Worm (Caenorhabditis elegans) whole organism, late embryonic: ENCODE results near the gene C31H2.14.

Source experiments
- F13H6.1 ChIP-seq: sonication (generic microtip); optimal IDR thresholded peaks from 2 replicates; lab custom pipeline; 2016; ENCODE audit warnings: missing genetic modification characterization, missing compliant biosample characterization
- K02D7.2 ChIP-seq: sonication (generic microtip); optimal IDR thresholded peaks from 2 replicates; lab custom pipeline; 2017; ENCODE audit warnings: mild to moderate bottlenecking, missing genetic modification characterization, missing compliant biosample characterization
- ahr-1 ChIP-seq: sonication (generic microtip); optimal IDR thresholded peaks from 2 replicates; lab custom pipeline; 2016; ENCODE audit warnings: missing genetic modification characterization, missing compliant biosample characterization
- ama-1 ChIP-seq: fragments of 150-350 bp; optimal IDR thresholded peaks from 2 replicates; lab custom pipeline; 2014
- ceh-2 ChIP-seq: sonication (generic microtip); optimal IDR thresholded peaks from 2 replicates; lab custom pipeline; 2016; ENCODE audit warnings: missing genotype, missing genetic modification characterization, missing compliant biosample characterization
- ceh-34 ChIP-seq: sonication (generic microtip); optimal IDR thresholded peaks from 2 replicates; lab custom pipeline; 2016; ENCODE audit warnings: mild to moderate bottlenecking, missing genetic modification characterization, missing compliant biosample characterization
- fkh-6 ChIP-seq: sonication (generic microtip); optimal IDR thresholded peaks from 2 replicates; lab custom pipeline; 2016; ENCODE audit warnings: missing genetic modification characterization, missing compliant biosample characterization
- lin-11 ChIP-seq: fragments of 200-800 bp; sonication (Bioruptor generic); optimal IDR thresholded peaks from 2 replicates; lab custom pipeline; 2018; ENCODE audit warnings: mild to moderate bottlenecking, missing genetic modification characterization, missing compliant biosample characterization
- nfya-1 ChIP-seq: sonication (generic microtip); optimal IDR thresholded peaks from 2 replicates; lab custom pipeline; 2017; ENCODE audit warnings: missing genetic modification characterization, mild to moderate bottlenecking, missing compliant biosample characterization, antibody characterized with exemption, moderate library complexity
- nhr-11 ChIP-seq: fragments of 150-350 bp; optimal IDR thresholded peaks from 2 replicates; lab custom pipeline; 2014; ENCODE audit warnings: missing biosample characterization, missing genetic modification characterization
- npax-4 ChIP-seq: sonication (generic microtip); optimal IDR thresholded peaks from 2 replicates; lab custom pipeline; 2016; ENCODE audit warnings: missing genetic modification characterization, missing compliant biosample characterization
- pag-3 ChIP-seq: sonication (generic microtip); optimal IDR thresholded peaks from 2 replicates; lab custom pipeline; 2016; ENCODE audit warnings: missing compliant biosample characterization, missing genetic modification characterization, borderline replicate concordance
- pqm-1 ChIP-seq: sonication (generic microtip); optimal IDR thresholded peaks from 2 replicates; lab custom pipeline; 2016; ENCODE audit warnings: missing genetic modification characterization, missing compliant biosample characterization

- TF ChIP-seq pqm-1 (no peak), nhr-11 (tag; lab: Kevin White, UChicago) (no peak), ama-1 (lab: Kevin White, UChicago) (no peak), pag-3 (tag; lab: Kevin White, UChicago) (no peak), lin-11 (no peak), ceh-2 (tag; lab: Kevin White, UChicago) (no peak), fkh-6 (tag; lab: Kevin White, UChicago) (no peak), npax-4 (tag; lab: Kevin White, UChicago) (no peak), ceh-34 (no peak), ahr-1 (tag; lab: Kevin White, UChicago) (no peak), F13H6.1 (tag; lab: Kevin White, UChicago) (no peak), nfya-1 (tag; lab: Kevin White, UChicago) (no peak), K02D7.2 (tag; lab: Kevin White, UChicago) (no peak)
Observed at ce11 chrX:5162755-5163154, 14.7 kb downstream of the C31H2.14 start, which contains the start of gene EGAP5.1.
